Fruit fly (Drosophila melanogaster) whole organism, embryonic: ENCODE measurements around the gene Mur2B.

Experiments used
- Bteb2 ChIP-seq: fragments of 200-800 bp; sonication (Bioruptor generic); optimal IDR thresholded peaks from 2 replicates; lab custom pipeline; 2016; ENCODE audit warnings: missing biosample characterization, missing genetic modification characterization
- CG10147 ChIP-seq: fragments of 200-800 bp; sonication (Bioruptor generic); optimal IDR thresholded peaks from 2 replicates; lab custom pipeline; 2019; ENCODE audit warnings: missing biosample characterization, mild to moderate bottlenecking, missing genetic modification characterization, moderate library complexity
- CG10543 ChIP-seq: fragments of 200-800 bp; sonication (Bioruptor generic); optimal IDR thresholded peaks from 3 replicates; lab custom pipeline; 2017; ENCODE audit warnings: missing biosample characterization, mild to moderate bottlenecking, missing genetic modification characterization, moderate library complexity
- CG10959 ChIP-seq: fragments of 200-800 bp; sonication (Bioruptor generic); IDR thresholded peaks from 2 replicates; pipeline ENCODE4 v1.3.6; 2022; ENCODE audit warnings: missing biosample characterization, missing genetic modification characterization
- CG11093 ChIP-seq: fragments of 200-800 bp; sonication (Bioruptor generic); IDR thresholded peaks from 3 replicates; pipeline ENCODE4 v1.3.6; 2022; ENCODE audit warnings: missing biosample characterization, missing genetic modification characterization
- CG11723 ChIP-seq: fragments of 200-800 bp; sonication (Bioruptor generic); optimal IDR thresholded peaks from 2 replicates; lab custom pipeline; 2017; ENCODE audit warnings: missing biosample characterization, mild to moderate bottlenecking, missing genetic modification characterization
- CG13123 ChIP-seq: fragments of 200-800 bp; sonication (Bioruptor generic); optimal IDR thresholded peaks from 2 replicates; lab custom pipeline; 2016; ENCODE audit warnings: missing biosample characterization, missing genetic modification characterization
- CG13624 ChIP-seq: fragments of 200-800 bp; sonication (Bioruptor generic); optimal IDR thresholded peaks from 2 replicates; lab custom pipeline; 2016; ENCODE audit warnings: missing biosample characterization, missing genetic modification characterization
- CG16779 ChIP-seq: fragments of 200-800 bp; sonication (Bioruptor generic); IDR thresholded peaks from 2 replicates; pipeline ENCODE4 v1.3.6; 2022; ENCODE audit warnings: missing biosample characterization, missing genetic modification characterization
- CG17612 ChIP-seq: fragments of 200-800 bp; sonication (Bioruptor generic); IDR thresholded peaks from 2 replicates; pipeline ENCODE4 v1.3.6; 2022; ENCODE audit warnings: missing biosample characterization, missing genetic modification characterization
- CG3995 ChIP-seq: fragments of 200-800 bp; sonication (Bioruptor generic); optimal IDR thresholded peaks from 3 replicates; lab custom pipeline; 2016; ENCODE audit warnings: missing biosample characterization, missing genetic modification characterization
- CG42726 ChIP-seq: fragments of 200-800 bp; sonication (Bioruptor generic); IDR thresholded peaks from 2 replicates; pipeline ENCODE4 v1.3.6; 2022; ENCODE audit warnings: missing biosample characterization, missing genetic modification characterization; ENCODE audit not compliant: partially characterized antibody
- CG43689 ChIP-seq: fragments of 200-800 bp; sonication (Bioruptor generic); IDR thresholded peaks from 2 replicates; pipeline ENCODE4 v1.3.6; 2022; ENCODE audit warnings: missing biosample characterization, missing genetic modification characterization
- CG4820 ChIP-seq: fragments of 200-800 bp; sonication (Bioruptor generic); optimal IDR thresholded peaks from 3 replicates; lab custom pipeline; 2016; ENCODE audit warnings: missing biosample characterization, missing genetic modification characterization
- CG5245 ChIP-seq: fragments of 200-800 bp; sonication (Bioruptor generic); optimal IDR thresholded peaks from 3 replicates; lab custom pipeline; 2016; ENCODE audit warnings: missing biosample characterization, missing genetic modification characterization
- CG6689 ChIP-seq: fragments of 200-800 bp; sonication (Bioruptor generic); IDR thresholded peaks from 2 replicates; pipeline ENCODE4 v1.3.6; 2022; ENCODE audit warnings: missing biosample characterization, missing genetic modification characterization
- CG7556 ChIP-seq: fragments of 200-800 bp; sonication (Bioruptor generic); optimal IDR thresholded peaks from 2 replicates; lab custom pipeline; 2017; ENCODE audit warnings: missing biosample characterization, mild to moderate bottlenecking, missing genetic modification characterization
- CG8478 ChIP-seq: fragments of >200 bp; optimal IDR thresholded peaks from 2 replicates; lab custom pipeline; 2018
- CG9797 ChIP-seq: fragments of 200-800 bp; sonication (Bioruptor generic); optimal IDR thresholded peaks from 3 replicates; lab custom pipeline; 2018; ENCODE audit warnings: missing biosample characterization, mild to moderate bottlenecking, missing genetic modification characterization
- D ChIP-seq, 2 experiments: fragments of 200-800 bp in 1 of 2; fragments of >200 bp in 1 of 2; sonication (Bioruptor generic) in 1 of 2; optimal IDR thresholded peaks; 2 replicates in 1 of 2; 3 replicates in 1 of 2; lab custom pipeline; 2017; ENCODE audit warnings: mild to moderate bottlenecking in 1 of 2, missing biosample characterization in 1 of 2, missing genetic modification characterization in 1 of 2, missing genetic modification reagents in 1 of 2
- Dek ChIP-seq: fragments of 200-800 bp; sonication (Bioruptor generic); optimal IDR thresholded peaks from 3 replicates; lab custom pipeline; 2019; ENCODE audit warnings: missing biosample characterization, mild to moderate bottlenecking, missing genetic modification characterization, moderate library complexity
- Doc2 ChIP-seq: fragments of 200-800 bp; sonication (Bioruptor generic); IDR thresholded peaks from 2 replicates; pipeline ENCODE4 v1.3.6; 2022; ENCODE audit warnings: missing biosample characterization, missing genetic modification characterization
- Drgx ChIP-seq: fragments of 200-800 bp; sonication (Bioruptor generic); IDR thresholded peaks from 2 replicates; pipeline ENCODE4 v1.3.6; 2022; ENCODE audit warnings: missing biosample characterization, missing genetic modification characterization
- GATAe ChIP-seq: fragments of 200-800 bp; sonication (Bioruptor generic); conservative IDR thresholded peaks from 2 replicates; pipeline ENCODE4 v1.3.6; 2022; ENCODE audit warnings: missing biosample characterization, missing genetic modification characterization
- HHEX ChIP-seq: fragments of 200-800 bp; sonication (Bioruptor generic); optimal IDR thresholded peaks from 3 replicates; lab custom pipeline; 2017; ENCODE audit warnings: missing biosample characterization, mild to moderate bottlenecking, missing genetic modification characterization, missing genetic modification reagents
- Hsf ChIP-seq: fragments of 200-800 bp; sonication (Bioruptor generic); optimal IDR thresholded peaks from 3 replicates; lab custom pipeline; 2016; ENCODE audit warnings: missing biosample characterization, missing genetic modification characterization
- Mrtf ChIP-seq: fragments of 200-800 bp; sonication (Bioruptor generic); IDR thresholded peaks from 3 replicates; pipeline ENCODE4 v1.3.6; 2022; ENCODE audit warnings: missing biosample characterization, missing genetic modification characterization
- Xbp1 ChIP-seq: fragments of 200-800 bp; sonication (Bioruptor generic); optimal IDR thresholded peaks from 3 replicates; lab custom pipeline; 2016; ENCODE audit warnings: missing biosample characterization, mild to moderate bottlenecking, missing genetic modification characterization
- aop ChIP-seq: fragments of 200-800 bp; sonication (Bioruptor generic); IDR thresholded peaks from 2 replicates; pipeline ENCODE4 v1.3.6; 2022; ENCODE audit warnings: missing biosample characterization, missing genetic modification characterization
- bab2 ChIP-seq: fragments of 200-800 bp; sonication (Bioruptor generic); optimal IDR thresholded peaks from 2 replicates; lab custom pipeline; 2016; ENCODE audit warnings: missing biosample characterization, missing genetic modification characterization
- btn ChIP-seq: fragments of 200-800 bp; sonication (Bioruptor generic); optimal IDR thresholded peaks from 2 replicates; lab custom pipeline; 2016; ENCODE audit warnings: missing biosample characterization, missing genetic modification characterization
- croc ChIP-seq: fragments of 200-800 bp; sonication (Bioruptor generic); conservative IDR thresholded peaks from 3 replicates; pipeline ENCODE4 v1.3.6; 2022; ENCODE audit warnings: missing biosample characterization, missing genetic modification characterization
- crol ChIP-seq: fragments of 200-800 bp; sonication (Bioruptor generic); IDR thresholded peaks from 2 replicates; pipeline ENCODE4 v1.3.6; 2022; ENCODE audit warnings: missing biosample characterization, missing genetic modification characterization
- dimm ChIP-seq: fragments of 200-800 bp; sonication (Bioruptor generic); IDR thresholded peaks from 2 replicates; pipeline ENCODE4 v1.3.6; 2022; ENCODE audit warnings: missing biosample characterization, missing genetic modification characterization
- dpn ChIP-seq, 2 experiments: fragments of 200-800 bp; sonication (Bioruptor generic); optimal IDR thresholded peaks; 3 replicates each; lab custom pipeline; 2016; ENCODE audit warnings: missing biosample characterization in 2 of 2, missing genetic modification characterization in 2 of 2
- esg ChIP-seq: fragments of 200-800 bp; sonication (Bioruptor generic); conservative IDR thresholded peaks from 2 replicates; pipeline ENCODE4 v1.3.6; 2022; ENCODE audit warnings: missing biosample characterization, missing genetic modification characterization
- fd3F ChIP-seq: fragments of 200-800 bp; sonication (Bioruptor generic); optimal IDR thresholded peaks from 2 replicates; lab custom pipeline; 2018; ENCODE audit warnings: missing biosample characterization, mild to moderate bottlenecking, missing genetic modification characterization, moderate library complexity
- gfzf ChIP-seq: fragments of 200-800 bp; sonication (Bioruptor generic); optimal IDR thresholded peaks from 2 replicates; lab custom pipeline; 2016; ENCODE audit warnings: missing biosample characterization, mild to moderate bottlenecking, missing genetic modification characterization, moderate library complexity
- gt ChIP-seq: fragments of 200-800 bp; sonication (Bioruptor generic); IDR thresholded peaks from 2 replicates; pipeline ENCODE4 v1.3.6; 2022; ENCODE audit warnings: missing biosample characterization, missing genetic modification characterization
- hbn ChIP-seq: fragments of 200-800 bp; sonication (Bioruptor generic); IDR thresholded peaks from 2 replicates; pipeline ENCODE4 v1.3.6; 2022; ENCODE audit warnings: missing biosample characterization, missing genetic modification characterization; ENCODE audit not compliant: partially characterized antibody
- her ChIP-seq: fragments of 200-800 bp; sonication (Bioruptor generic); optimal IDR thresholded peaks from 2 replicates; lab custom pipeline; 2016; ENCODE audit warnings: missing biosample characterization, missing genetic modification characterization
- oc ChIP-seq: fragments of 200-800 bp; sonication (Bioruptor generic); optimal IDR thresholded peaks from 2 replicates; lab custom pipeline; 2018; ENCODE audit warnings: missing biosample characterization, mild to moderate bottlenecking, missing genetic modification characterization, moderate library complexity
- p53 ChIP-seq: fragments of 200-800 bp; sonication (Bioruptor generic); optimal IDR thresholded peaks from 2 replicates; lab custom pipeline; 2016; ENCODE audit warnings: missing biosample characterization, missing genetic modification characterization
- phol ChIP-seq: fragments of 200-800 bp; sonication (Bioruptor generic); optimal IDR thresholded peaks from 3 replicates; lab custom pipeline; 2018; ENCODE audit warnings: missing biosample characterization, mild to moderate bottlenecking, missing genetic modification characterization, moderate library complexity
- pnt ChIP-seq: fragments of 200-800 bp; sonication (Bioruptor generic); optimal IDR thresholded peaks from 3 replicates; lab custom pipeline; 2016; ENCODE audit warnings: missing biosample characterization, missing genetic modification characterization
- ranshi ChIP-seq: fragments of 200-800 bp; sonication (Bioruptor generic); IDR thresholded peaks from 2 replicates; pipeline ENCODE4 v1.3.6; 2022; ENCODE audit warnings: missing biosample characterization, missing genetic modification characterization
- stc ChIP-seq: fragments of 200-800 bp; sonication (Bioruptor generic); IDR thresholded peaks from 2 replicates; pipeline ENCODE4 v1.3.6; 2022; ENCODE audit warnings: missing biosample characterization, missing genetic modification characterization
- tio ChIP-seq: fragments of 200-800 bp; sonication (Bioruptor generic); optimal IDR thresholded peaks from 2 replicates; lab custom pipeline; 2017; ENCODE audit warnings: missing biosample characterization, missing genetic modification characterization, inconsistent platforms
- tup ChIP-seq: fragments of 200-800 bp; sonication (Bioruptor generic); optimal IDR thresholded peaks from 2 replicates; lab custom pipeline; 2016; ENCODE audit warnings: missing biosample characterization, mild to moderate bottlenecking, missing genetic modification characterization, moderate library complexity

Gene Mur2B

dm6 chrX:1618727-1619581, 49.6 kb downstream of the Mur2B start (continued):
- TF ChIP-seq bab2 (GFP tag; lab: Kevin White, UChicago), result peak; percentile 84
- TF ChIP-seq Hsf (GFP tag; lab: Kevin White, UChicago), result peak; percentile 86
- TF ChIP-seq dimm (GFP tag; lab: Robert Waterston, UW), result peak; percentile 60; the same call in 1 of the 2 replicates
- TF ChIP-seq oc, result peak; percentile 59
- peak; percentile 59; the same call in 1 of the 2 replicates for TF ChIP-seq GATAe (GFP tag; lab: Robert Waterston, UW)
- peak; percentile 78 for TF ChIP-seq phol
- TF ChIP-seq CG11723 (GFP tag; lab: Kevin White, UChicago), result peak; percentile 27
- TF ChIP-seq CG16779, result no peak
- TF ChIP-seq CG7556 (GFP tag; lab: Kevin White, UChicago), result peak; percentile 70
- peak; percentile 76 for TF ChIP-seq esg
- TF ChIP-seq CG4820 (GFP tag; lab: Kevin White, UChicago), result peak; percentile 65
- peak; percentile 71 for TF ChIP-seq tio (GFP tag; lab: Kevin White, UChicago)
- peak; percentile 74 for TF ChIP-seq Bteb2
- peak; percentile 80; the same call in 2 of the 3 replicates for TF ChIP-seq CG11093 (GFP tag; lab: Robert Waterston, UW)
- peak; percentile 46 for TF ChIP-seq btn (GFP tag; lab: Kevin White, UChicago)
- peak; percentile 78 for TF ChIP-seq crol (GFP tag; lab: Robert Waterston, UW)
- TF ChIP-seq Doc2 (GFP tag; lab: Robert Waterston, UW), result peak; percentile 63; the same call in 1 of the 2 replicates
- peak; percentile 50 for TF ChIP-seq CG5245 (GFP tag; lab: Kevin White, UChicago)
- TF ChIP-seq dpn (GFP tag; optimal IDR thresholded peaks at IDR 0.05; lab: Kevin White, UChicago), result peak; percentile 86 to 88
- peak; percentile 31 for TF ChIP-seq CG10543 (GFP tag; lab: Kevin White, UChicago)
- peak; percentile 61 for TF ChIP-seq stc (GFP tag; lab: Robert Waterston, UW)
- TF ChIP-seq CG13624 (GFP tag; lab: Kevin White, UChicago), result peak; percentile 91
- peak; percentile 59; the same call in 1 of the 2 replicates for TF ChIP-seq CG43689 (GFP tag; lab: Robert Waterston, UW)
- peak; percentile 73 for TF ChIP-seq fd3F (GFP tag; lab: Kevin White, UChicago)
- peak; percentile 62 for TF ChIP-seq HHEX
- TF ChIP-seq CG42726 (GFP tag; lab: Robert Waterston, UW), result no peak
- TF ChIP-seq ranshi (GFP tag; lab: Robert Waterston, UW), result peak; percentile 81
- peak; percentile 7 for TF ChIP-seq CG3995 (GFP tag; lab: Kevin White, UChicago)
- TF ChIP-seq D (optimal IDR thresholded peaks at IDR 0.05; lab: Kevin White, UChicago), result no peak
- TF ChIP-seq D (GFP tag; optimal IDR thresholded peaks at IDR 0.05; lab: Kevin White, UChicago), result peak; percentile 41
- peak; percentile 64; the same call in 2 of the 3 replicates for TF ChIP-seq croc (GFP tag; lab: Robert Waterston, UW)
- peak; percentile 72 for TF ChIP-seq her (GFP tag; lab: Kevin White, UChicago)
- TF ChIP-seq CG13123 (GFP tag; lab: Kevin White, UChicago), result no peak
- TF ChIP-seq tup (GFP tag; lab: Kevin White, UChicago), result peak; percentile 41
- peak; percentile 94 for TF ChIP-seq Drgx (GFP tag; lab: Robert Waterston, UW)
- peak; percentile 86 for TF ChIP-seq Xbp1 (GFP tag; lab: Kevin White, UChicago)
- no peak for TF ChIP-seq CG10959 (GFP tag; lab: Robert Waterston, UW)
- no peak for TF ChIP-seq CG9797 (GFP tag; lab: Kevin White, UChicago)
- peak; percentile 73 for TF ChIP-seq p53 (GFP tag; lab: Kevin White, UChicago)
- TF ChIP-seq CG17612 (GFP tag; lab: Robert Waterston, UW), result peak; percentile 60; the same call in 1 of the 2 replicates
- peak; percentile 81 for TF ChIP-seq pnt (GFP tag; lab: Kevin White, UChicago)
- TF ChIP-seq hbn, result no peak
- peak; percentile 63 for TF ChIP-seq gt (GFP tag; lab: Robert Waterston, UW)
- peak; percentile 80 for TF ChIP-seq Mrtf (GFP tag; lab: Robert Waterston, UW)
- peak; percentile 66 for TF ChIP-seq CG10147
- no peak for TF ChIP-seq gfzf (GFP tag; lab: Kevin White, UChicago)
- TF ChIP-seq Dek, result peak; percentile 69
- TF ChIP-seq CG8478 (lab: Kevin White, UChicago), result no peak
- TF ChIP-seq CG6689, result peak; percentile 84
- no peak for TF ChIP-seq aop (GFP tag; lab: Robert Waterston, UW)
